Worm (Caenorhabditis elegans) whole organism, L4/young adult: ENCODE measurements around the gene wdr-62.

Experiments used
- W03F9.2 ChIP-seq: fragments of 150-350 bp; optimal IDR thresholded peaks from 2 replicates; lab custom pipeline; 2014; ENCODE audit warnings: missing biosample characterization, missing genetic modification characterization
- him-1 ChIP-seq: sonication (generic microtip); optimal IDR thresholded peaks from 2 replicates; lab custom pipeline; 2016; ENCODE audit warnings: missing genotype, missing genetic modification reagents, missing genetic modification characterization, missing compliant biosample characterization

DNA sequence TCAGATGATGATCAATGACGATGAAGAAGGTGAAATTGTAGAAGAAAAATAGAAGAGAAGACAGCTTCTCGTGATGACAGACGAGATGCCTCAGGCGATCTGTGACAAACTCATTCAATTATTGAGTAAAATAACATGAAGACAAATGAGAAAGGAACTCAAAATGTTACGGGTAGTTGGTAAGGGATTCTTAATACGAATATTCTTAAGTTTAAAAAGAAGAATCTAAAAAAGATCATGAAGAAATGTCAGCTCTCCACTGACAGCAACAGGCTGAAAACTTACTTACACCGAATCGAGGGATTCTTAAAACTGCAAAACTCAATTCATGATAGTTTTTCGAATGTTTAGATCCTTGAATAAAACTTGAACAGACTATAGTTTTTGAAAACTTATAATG is 29.3 kb upstream of the wdr-62 start, which contains the start of gene F36D4.4:
- TF ChIP-seq him-1 (tag; lab: Kevin White, UChicago) (no peak), W03F9.2 (tag; lab: Kevin White, UChicago) (no peak)
